Fruit fly (Drosophila melanogaster) whole organism, embryonic: ENCODE data around the gene CG17134.

Experiments
- Abd-B ChIP-seq: fragments of 200-800 bp; sonication (Bioruptor generic); optimal IDR thresholded peaks from 2 replicates; lab custom pipeline; 2018; ENCODE audit warnings: missing biosample characterization, mild to moderate bottlenecking, missing genetic modification characterization, moderate library complexity
- Ada2b ChIP-seq: fragments of 200-800 bp; sonication (Bioruptor generic); IDR thresholded peaks from 2 replicates; pipeline ENCODE4 v1.3.6; 2022; ENCODE audit warnings: missing biosample characterization, missing genetic modification characterization
- Awh ChIP-seq: fragments of 200-800 bp; sonication (Bioruptor generic); IDR thresholded peaks from 2 replicates; pipeline ENCODE4, ENCODE4 v1.3.6; 2022; ENCODE audit warnings: missing biosample characterization, missing genetic modification characterization
- Bgb ChIP-seq: fragments of 200-800 bp; sonication (Bioruptor generic); IDR thresholded peaks from 2 replicates; pipeline ENCODE4 v1.3.6; 2022; ENCODE audit warnings: missing biosample characterization, missing genetic modification characterization; ENCODE audit not compliant: partially characterized antibody
- BtbVII ChIP-seq: fragments of 200-800 bp; sonication (Bioruptor generic); optimal IDR thresholded peaks from 3 replicates; lab custom pipeline; 2017; ENCODE audit warnings: missing biosample characterization, mild to moderate bottlenecking, missing genetic modification characterization
- C15 ChIP-seq: fragments of 200-800 bp; sonication (Bioruptor generic); IDR thresholded peaks from 3 replicates; pipeline ENCODE4 v1.3.6; 2022; ENCODE audit warnings: missing biosample characterization, missing genetic modification characterization
- CG11247 ChIP-seq: fragments of 200-800 bp; sonication (Bioruptor generic); IDR thresholded peaks from 2 replicates; pipeline ENCODE4 v1.3.6; 2022; ENCODE audit warnings: missing biosample characterization, missing genetic modification characterization
- CG11504 ChIP-seq: fragments of 200-800 bp; sonication (Bioruptor generic); optimal IDR thresholded peaks from 3 replicates; lab custom pipeline; 2019; ENCODE audit warnings: missing biosample characterization, mild to moderate bottlenecking, missing genetic modification characterization, moderate library complexity
- CG12391 ChIP-seq: fragments of 200-800 bp; sonication (Bioruptor generic); optimal IDR thresholded peaks from 3 replicates; lab custom pipeline; 2018; ENCODE audit warnings: missing biosample characterization, mild to moderate bottlenecking, missing genetic modification characterization, moderate library complexity
- CG14710 ChIP-seq: fragments of 200-800 bp; sonication (Bioruptor generic); optimal IDR thresholded peaks from 3 replicates; lab custom pipeline; 2019; ENCODE audit warnings: missing biosample characterization, mild to moderate bottlenecking, missing genetic modification characterization, moderate library complexity
- CG18599 ChIP-seq: fragments of 200-800 bp; sonication (Bioruptor generic); optimal IDR thresholded peaks from 3 replicates; lab custom pipeline; 2017; ENCODE audit warnings: missing biosample characterization, missing genetic modification characterization, mild to moderate bottlenecking, moderate library complexity, missing genetic modification reagents
- CG2120 ChIP-seq: fragments of 200-800 bp; sonication (Bioruptor generic); optimal IDR thresholded peaks from 3 replicates; lab custom pipeline; 2016; ENCODE audit warnings: missing biosample characterization, missing genetic modification characterization
- CG30431 ChIP-seq: fragments of 200-800 bp; sonication (Bioruptor generic); optimal IDR thresholded peaks from 2 replicates; lab custom pipeline; 2017; ENCODE audit warnings: missing biosample characterization, missing genetic modification characterization
- CG31441 ChIP-seq: fragments of 200-800 bp; sonication (Bioruptor generic); IDR thresholded peaks from 2 replicates; pipeline ENCODE4 v1.3.6; 2022; ENCODE audit warnings: missing biosample characterization, missing genetic modification characterization
- CG32532 ChIP-seq: fragments of 200-800 bp; sonication (Bioruptor generic); IDR thresholded peaks from 2 replicates; pipeline ENCODE4 v1.3.6; 2022; ENCODE audit warnings: missing biosample characterization, missing genetic modification characterization
- CG3281 ChIP-seq: fragments of 200-800 bp; sonication (Bioruptor generic); optimal IDR thresholded peaks from 3 replicates; lab custom pipeline; 2017; ENCODE audit warnings: missing biosample characterization, mild to moderate bottlenecking, missing genetic modification characterization
- CG34376 ChIP-seq: fragments of 200-800 bp; sonication (Bioruptor generic); optimal IDR thresholded peaks from 2 replicates; lab custom pipeline; 2018; ENCODE audit warnings: missing biosample characterization, mild to moderate bottlenecking, missing genetic modification characterization
- CG4328 ChIP-seq: fragments of 200-800 bp; sonication (Bioruptor generic); optimal IDR thresholded peaks from 3 replicates; lab custom pipeline; 2017; ENCODE audit warnings: missing biosample characterization, missing genetic modification reagents, missing genetic modification characterization
- CG7839 ChIP-seq: fragments of 200-800 bp; sonication (Bioruptor generic); optimal IDR thresholded peaks from 3 replicates; lab custom pipeline; 2018; ENCODE audit warnings: missing biosample characterization, mild to moderate bottlenecking, missing genetic modification characterization, moderate library complexity
- CG9437 ChIP-seq: fragments of 200-800 bp; sonication (Bioruptor generic); optimal IDR thresholded peaks from 2 replicates; lab custom pipeline; 2018; ENCODE audit warnings: missing biosample characterization, mild to moderate bottlenecking, missing genetic modification characterization
- D ChIP-seq, 2 experiments: fragments of 200-800 bp in 1 of 2; fragments of >200 bp in 1 of 2; sonication (Bioruptor generic) in 1 of 2; optimal IDR thresholded peaks; 2 replicates in 1 of 2; 3 replicates in 1 of 2; lab custom pipeline; 2017; ENCODE audit warnings: mild to moderate bottlenecking in 1 of 2, missing biosample characterization in 1 of 2, missing genetic modification characterization in 1 of 2, missing genetic modification reagents in 1 of 2
- Dfd ChIP-seq, 2 experiments: fragments of >200 bp; optimal IDR thresholded peaks; 2 replicates each; lab custom pipeline; 2017; ENCODE audit warnings: missing biosample characterization in 2 of 2, missing genetic modification characterization in 2 of 2
- Doc2 ChIP-seq: fragments of 200-800 bp; sonication (Bioruptor generic); IDR thresholded peaks from 2 replicates; pipeline ENCODE4 v1.3.6; 2022; ENCODE audit warnings: missing biosample characterization, missing genetic modification characterization
- Drgx ChIP-seq: fragments of 200-800 bp; sonication (Bioruptor generic); IDR thresholded peaks from 2 replicates; pipeline ENCODE4 v1.3.6; 2022; ENCODE audit warnings: missing biosample characterization, missing genetic modification characterization
- E2f1 ChIP-seq: fragments of 200-800 bp; sonication (Bioruptor generic); IDR thresholded peaks from 2 replicates; pipeline ENCODE4 v1.3.6; 2022; ENCODE audit warnings: missing biosample characterization, missing genetic modification characterization
- E2f2 ChIP-seq: fragments of 200-800 bp; sonication (Bioruptor generic); IDR thresholded peaks from 2 replicates; pipeline ENCODE4 v1.3.6; 2022; ENCODE audit warnings: missing biosample characterization, missing genetic modification characterization
- Fer3 ChIP-seq: fragments of 200-800 bp; sonication (Bioruptor generic); optimal IDR thresholded peaks from 2 replicates; lab custom pipeline; 2018; ENCODE audit warnings: missing biosample characterization, mild to moderate bottlenecking, missing genetic modification characterization, moderate library complexity
- HHEX ChIP-seq: fragments of 200-800 bp; sonication (Bioruptor generic); optimal IDR thresholded peaks from 3 replicates; lab custom pipeline; 2017; ENCODE audit warnings: missing biosample characterization, mild to moderate bottlenecking, missing genetic modification characterization, missing genetic modification reagents
- HmgZ ChIP-seq: fragments of 200-800 bp; sonication (Bioruptor generic); optimal IDR thresholded peaks from 2 replicates; lab custom pipeline; 2018; ENCODE audit warnings: missing biosample characterization, mild to moderate bottlenecking, missing genetic modification characterization
- Med ChIP-seq: fragments of 200-800 bp; sonication (Bioruptor generic); peaks from one replicate; lab custom pipeline; 2016; ENCODE audit warnings: missing biosample characterization, missing genetic modification characterization, mild to moderate bottlenecking, inconsistent platforms, moderate library complexity
- Side ChIP-seq: fragments of 200-800 bp; sonication (Bioruptor generic); optimal IDR thresholded peaks from 2 replicates; lab custom pipeline; 2016; ENCODE audit warnings: missing biosample characterization, missing genetic modification characterization
- YL-1 ChIP-seq: fragments of 200-800 bp; sonication (Bioruptor generic); optimal IDR thresholded peaks from 3 replicates; lab custom pipeline; 2017; ENCODE audit warnings: missing biosample characterization, mild to moderate bottlenecking, missing genetic modification characterization
- croc ChIP-seq: fragments of 200-800 bp; sonication (Bioruptor generic); conservative IDR thresholded peaks from 3 replicates; pipeline ENCODE4 v1.3.6; 2022; ENCODE audit warnings: missing biosample characterization, missing genetic modification characterization
- exex ChIP-seq: fragments of 200-800 bp; sonication (Bioruptor generic); optimal IDR thresholded peaks from 4 replicates; lab custom pipeline; 2018; ENCODE audit warnings: missing biosample characterization, mild to moderate bottlenecking, missing genetic modification characterization, moderate library complexity
- gfzf ChIP-seq: fragments of 200-800 bp; sonication (Bioruptor generic); optimal IDR thresholded peaks from 2 replicates; lab custom pipeline; 2016; ENCODE audit warnings: missing biosample characterization, mild to moderate bottlenecking, missing genetic modification characterization, moderate library complexity
- grau ChIP-seq: fragments of 200-800 bp; optimal IDR thresholded peaks from 3 replicates; lab custom pipeline; 2019; ENCODE audit warnings: missing biosample characterization, mild to moderate bottlenecking, missing genetic modification characterization, moderate library complexity
- grn ChIP-seq: fragments of 200-800 bp; sonication (Bioruptor generic); optimal IDR thresholded peaks from 3 replicates; lab custom pipeline; 2017; ENCODE audit warnings: missing biosample characterization, missing genetic modification characterization
- gsb-n ChIP-seq: fragments of 200-800 bp; sonication (Bioruptor generic); optimal IDR thresholded peaks from 3 replicates; lab custom pipeline; 2018; ENCODE audit warnings: missing biosample characterization, mild to moderate bottlenecking, missing genetic modification characterization
- her ChIP-seq: fragments of 200-800 bp; sonication (Bioruptor generic); optimal IDR thresholded peaks from 2 replicates; lab custom pipeline; 2016; ENCODE audit warnings: missing biosample characterization, missing genetic modification characterization
- kay ChIP-seq: fragments of 200-800 bp; sonication (Bioruptor generic); optimal IDR thresholded peaks from 2 replicates; lab custom pipeline; 2016; ENCODE audit warnings: missing biosample characterization, missing genetic modification characterization
- mam ChIP-seq: fragments of 200-800 bp; sonication (Bioruptor generic); optimal IDR thresholded peaks from 3 replicates; lab custom pipeline; 2016; ENCODE audit warnings: missing biosample characterization, missing genetic modification characterization
- oc ChIP-seq: fragments of 200-800 bp; sonication (Bioruptor generic); optimal IDR thresholded peaks from 2 replicates; lab custom pipeline; 2018; ENCODE audit warnings: missing biosample characterization, mild to moderate bottlenecking, missing genetic modification characterization, moderate library complexity
- ranshi ChIP-seq: fragments of 200-800 bp; sonication (Bioruptor generic); IDR thresholded peaks from 2 replicates; pipeline ENCODE4 v1.3.6; 2022; ENCODE audit warnings: missing biosample characterization, missing genetic modification characterization
- sqz ChIP-seq: fragments of 200-800 bp; sonication (Bioruptor generic); optimal IDR thresholded peaks from 3 replicates; lab custom pipeline; 2018; ENCODE audit warnings: missing biosample characterization, mild to moderate bottlenecking, missing genetic modification characterization
- usp ChIP-seq: fragments of >200 bp; optimal IDR thresholded peaks from 2 replicates; lab custom pipeline; 2017; ENCODE audit warnings: missing biosample characterization, missing genetic modification characterization
- vnd ChIP-seq: fragments of 200-800 bp; sonication (Bioruptor generic); IDR thresholded peaks from 3 replicates; pipeline ENCODE4 v1.3.6; 2022; ENCODE audit warnings: missing biosample characterization, missing genetic modification characterization; ENCODE audit not compliant: partially characterized antibody
- vvl ChIP-seq: fragments of 200-800 bp; sonication (Bioruptor generic); IDR thresholded peaks from 2 replicates; pipeline ENCODE4 v1.3.6; 2022; ENCODE audit warnings: missing biosample characterization, missing genetic modification characterization

The CG17134 gene

dm6 chr2L:10858064-10859047 is 37.9 kb downstream of the CG17134 start, which contains the start of the genes aurB and Stam (continued):
- peak; percentile 28; the same call in 1 of the 2 replicates for TF ChIP-seq Ada2b (GFP tag; lab: Robert Waterston, UW)
- TF ChIP-seq CG34376: no peak
- TF ChIP-seq kay (GFP tag; lab: Kevin White, UChicago): peak; percentile 73
- no peak for TF ChIP-seq E2f1
- TF ChIP-seq sqz: peak; percentile 66
- peak; percentile 75 for TF ChIP-seq grn (GFP tag; lab: Kevin White, UChicago)
- TF ChIP-seq Bgb: no peak
- TF ChIP-seq CG11504 (tag; lab: Kevin White, UChicago): peak; percentile 73
- peak; percentile 89 for TF ChIP-seq CG31441 (GFP tag; lab: Robert Waterston, UW)
- TF ChIP-seq her (GFP tag; lab: Kevin White, UChicago): no peak
- peak; percentile 14 for TF ChIP-seq exex (tag; lab: Kevin White, UChicago)
- TF ChIP-seq D (optimal IDR thresholded peaks at IDR 0.05; lab: Kevin White, UChicago): peak; percentile 69
- peak; percentile 28 for TF ChIP-seq D (GFP tag; optimal IDR thresholded peaks at IDR 0.05; lab: Kevin White, UChicago)
- TF ChIP-seq gfzf (GFP tag; lab: Kevin White, UChicago): peak; percentile 64
- peak; percentile 1 for TF ChIP-seq CG30431 (GFP tag; lab: Kevin White, UChicago)
- peak; percentile 0 for TF ChIP-seq CG4328 (GFP tag; lab: Kevin White, UChicago)
- TF ChIP-seq Doc2 (GFP tag; lab: Robert Waterston, UW): no peak
- TF ChIP-seq usp (GFP tag; lab: Kevin White, UChicago): no peak
- TF ChIP-seq oc (tag; lab: Kevin White, UChicago): peak; percentile 42
- peak; percentile 71 for TF ChIP-seq vvl
- TF ChIP-seq Fer3: peak; percentile 56
- peak; percentile 51 for TF ChIP-seq BtbVII (GFP tag; lab: Kevin White, UChicago)
- peak; percentile 44; the same call in 1 of the 2 replicates for TF ChIP-seq ranshi (GFP tag; lab: Robert Waterston, UW)
- TF ChIP-seq mam (GFP tag; lab: Kevin White, UChicago): no peak
- no peak for TF ChIP-seq HmgZ (tag; lab: Kevin White, UChicago)
- TF ChIP-seq CG2120: peak; percentile 31
- no peak for TF ChIP-seq vnd (GFP tag; lab: Robert Waterston, UW)
- peak; percentile 46 for TF ChIP-seq HHEX (GFP tag; lab: Kevin White, UChicago)
- peak; percentile 9 for TF ChIP-seq YL-1
- TF ChIP-seq Awh (GFP tag; lab: Robert Waterston, UW): 0 out of 2 replicates have a peak, but pooled peaks have one; percentile 36
- TF ChIP-seq Side: no peak
- TF ChIP-seq CG3281 (GFP tag; lab: Kevin White, UChicago): peak; percentile 61
- no peak for TF ChIP-seq Dfd (GFP tag; optimal IDR thresholded peaks at IDR 0.05; lab: Kevin White, UChicago)
- peak; percentile 68 for TF ChIP-seq CG7839
- TF ChIP-seq Abd-B (GFP tag; lab: Kevin White, UChicago): peak; percentile 52
- peak; percentile 50 for TF ChIP-seq CG9437 (GFP tag; lab: Kevin White, UChicago)
- TF ChIP-seq croc (GFP tag; lab: Robert Waterston, UW): no peak
- peak; percentile 62 for TF ChIP-seq gsb-n (tag; lab: Kevin White, UChicago)
- peak; percentile 3 for TF ChIP-seq Med (GFP tag; lab: Kevin White, UChicago)
- peak; percentile 74 for TF ChIP-seq grau (tag; lab: Kevin White, UChicago)
- TF ChIP-seq CG32532 (GFP tag; lab: Robert Waterston, UW): peak; percentile 60
- TF ChIP-seq CG18599: peak; percentile 59
- TF ChIP-seq E2f2 (GFP tag; lab: Robert Waterston, UW): peak; percentile 83
- TF ChIP-seq CG14710: peak; percentile 73
- TF ChIP-seq CG11247: no peak; the same call in 1 of the 2 replicates
- TF ChIP-seq CG12391 (tag; lab: Kevin White, UChicago): peak; percentile 85
- 0 out of 2 replicates have a peak, but pooled peaks have one; percentile 9 for TF ChIP-seq Drgx (GFP tag; lab: Robert Waterston, UW)
- no peak for TF ChIP-seq C15 (GFP tag; lab: Robert Waterston, UW)
